Fruit fly (Drosophila melanogaster) S2 (cell line): ENCODE results near the gene CG7341.
A peak's percentile ranks its signal among the peaks of the same experiment; 100 is the strongest.

Experiments
- CG8478 ChIP-seq: fragments of >200 bp; optimal IDR thresholded peaks from 2 replicates; lab custom pipeline; 2018
- CTCF ChIP-seq, 2 experiments: fragments of >200 bp; optimal IDR thresholded peaks; 2 replicates each; lab custom pipeline; 2018

DNA sequence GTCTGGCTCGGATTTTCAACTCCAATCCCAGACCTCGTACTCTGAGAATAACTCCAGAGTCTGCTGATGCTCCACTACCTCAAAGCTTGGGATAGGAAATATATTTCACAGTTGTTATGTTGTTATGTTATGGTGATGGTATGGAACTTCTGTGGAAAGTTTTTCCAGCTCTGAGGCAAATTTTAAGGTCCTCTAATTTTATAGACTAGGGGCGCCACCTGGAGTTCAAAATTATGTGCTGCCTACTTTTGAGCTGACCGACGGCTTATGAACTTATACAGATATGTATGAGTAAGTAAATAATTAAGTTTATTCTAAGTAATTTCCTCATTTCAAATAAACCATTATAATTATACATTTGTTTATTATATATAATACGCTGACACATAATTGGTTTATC lies 29.4 kb upstream of the CG7341 start:
- TF ChIP-seq CTCF (optimal IDR thresholded peaks at IDR 0.05; lab: Kevin White, UChicago) (peak; percentile 69 to 86), CG8478 (lab: Kevin White, UChicago) (no peak)
